Fruit fly (Drosophila melanogaster) whole organism, embryonic: ENCODE measurements around the gene SclA.

ENCODE experiments used
- Adf1 ChIP-seq: fragments of 200-800 bp; sonication (Bioruptor generic); IDR thresholded peaks from 2 replicates; pipeline ENCODE4 v1.3.6; 2022; ENCODE audit warnings: missing biosample characterization, missing genetic modification characterization
- Bdp1 ChIP-seq: fragments of 200-800 bp; sonication (Bioruptor generic); optimal IDR thresholded peaks from 3 replicates; lab custom pipeline; 2016; ENCODE audit warnings: missing biosample characterization, missing genetic modification characterization
- CG10267 ChIP-seq: fragments of 200-800 bp; sonication (Bioruptor generic); optimal IDR thresholded peaks from 2 replicates; lab custom pipeline; 2018; ENCODE audit warnings: missing biosample characterization, mild to moderate bottlenecking, missing genetic modification characterization, moderate library complexity
- CG11696 ChIP-seq: fragments of 200-800 bp; sonication (Bioruptor generic); IDR thresholded peaks from 2 replicates; pipeline ENCODE4 v1.3.6; 2022; ENCODE audit warnings: missing biosample characterization, missing genetic modification characterization
- CG11723 ChIP-seq: fragments of 200-800 bp; sonication (Bioruptor generic); optimal IDR thresholded peaks from 2 replicates; lab custom pipeline; 2017; ENCODE audit warnings: missing biosample characterization, mild to moderate bottlenecking, missing genetic modification characterization
- CG1233 ChIP-seq: fragments of 200-800 bp; sonication (Bioruptor generic); optimal IDR thresholded peaks from 4 replicates; lab custom pipeline; 2018; ENCODE audit warnings: missing biosample characterization, mild to moderate bottlenecking, missing genetic modification characterization
- CG13894 ChIP-seq: fragments of 200-800 bp; sonication (Bioruptor generic); optimal IDR thresholded peaks from 3 replicates; lab custom pipeline; 2018; ENCODE audit warnings: missing biosample characterization, mild to moderate bottlenecking, missing genetic modification characterization, moderate library complexity
- CG2199 ChIP-seq: fragments of 200-800 bp; sonication (Bioruptor generic); IDR thresholded peaks from 3 replicates; pipeline ENCODE4 v1.3.6; 2022; ENCODE audit warnings: missing biosample characterization, missing genetic modification characterization
- CG34422 ChIP-seq: fragments of 200-800 bp; sonication (Bioruptor generic); IDR thresholded peaks from 3 replicates; pipeline ENCODE4 v1.3.6; 2022; ENCODE audit warnings: missing biosample characterization, missing genetic modification characterization
- CG42726 ChIP-seq: fragments of 200-800 bp; sonication (Bioruptor generic); IDR thresholded peaks from 2 replicates; pipeline ENCODE4 v1.3.6; 2022; ENCODE audit warnings: missing biosample characterization, missing genetic modification characterization; ENCODE audit not compliant: partially characterized antibody
- CG4424 ChIP-seq: fragments of 200-800 bp; sonication (Bioruptor generic); optimal IDR thresholded peaks from 3 replicates; lab custom pipeline; 2016; ENCODE audit warnings: missing biosample characterization, missing genetic modification characterization
- CG5180 ChIP-seq: fragments of 200-800 bp; sonication (Bioruptor generic); optimal IDR thresholded peaks from 3 replicates; lab custom pipeline; 2017; ENCODE audit warnings: missing biosample characterization, missing genetic modification characterization, mild to moderate bottlenecking, moderate library complexity, missing genetic modification reagents
- CG7556 ChIP-seq: fragments of 200-800 bp; sonication (Bioruptor generic); optimal IDR thresholded peaks from 2 replicates; lab custom pipeline; 2017; ENCODE audit warnings: missing biosample characterization, mild to moderate bottlenecking, missing genetic modification characterization
- CG7786 ChIP-seq: fragments of 200-800 bp; sonication (Bioruptor generic); optimal IDR thresholded peaks from 2 replicates; lab custom pipeline; 2016; ENCODE audit warnings: missing biosample characterization, missing genetic modification characterization
- D ChIP-seq, 2 experiments: fragments of 200-800 bp in 1 of 2; fragments of >200 bp in 1 of 2; sonication (Bioruptor generic) in 1 of 2; optimal IDR thresholded peaks; 2 replicates in 1 of 2; 3 replicates in 1 of 2; lab custom pipeline; 2017; ENCODE audit warnings: mild to moderate bottlenecking in 1 of 2, missing biosample characterization in 1 of 2, missing genetic modification characterization in 1 of 2, missing genetic modification reagents in 1 of 2
- Dad ChIP-seq: fragments of 200-800 bp; sonication (Bioruptor generic); optimal IDR thresholded peaks from 3 replicates; lab custom pipeline; 2016; ENCODE audit warnings: missing biosample characterization, missing genetic modification characterization
- Dek ChIP-seq: fragments of 200-800 bp; sonication (Bioruptor generic); optimal IDR thresholded peaks from 3 replicates; lab custom pipeline; 2019; ENCODE audit warnings: missing biosample characterization, mild to moderate bottlenecking, missing genetic modification characterization, moderate library complexity
- Fer1 ChIP-seq: fragments of 200-800 bp; sonication (Bioruptor generic); optimal IDR thresholded peaks from 2 replicates; lab custom pipeline; 2017; ENCODE audit warnings: missing biosample characterization, mild to moderate bottlenecking, missing genetic modification characterization
- HHEX ChIP-seq: fragments of 200-800 bp; sonication (Bioruptor generic); optimal IDR thresholded peaks from 3 replicates; lab custom pipeline; 2017; ENCODE audit warnings: missing biosample characterization, mild to moderate bottlenecking, missing genetic modification characterization, missing genetic modification reagents
- Hsf ChIP-seq: fragments of 200-800 bp; sonication (Bioruptor generic); optimal IDR thresholded peaks from 3 replicates; lab custom pipeline; 2016; ENCODE audit warnings: missing biosample characterization, missing genetic modification characterization
- Lhr ChIP-seq: fragments of 200-800 bp; sonication (Bioruptor generic); optimal IDR thresholded peaks from 3 replicates; lab custom pipeline; 2017; ENCODE audit warnings: mild to moderate bottlenecking, missing biosample characterization, missing genetic modification reagents, missing genetic modification characterization
- Meics ChIP-seq: fragments of 200-800 bp; sonication (Bioruptor generic); optimal IDR thresholded peaks from 2 replicates; lab custom pipeline; 2017; ENCODE audit warnings: missing biosample characterization, mild to moderate bottlenecking, missing genetic modification characterization
- Opbp ChIP-seq: fragments of 200-800 bp; sonication (Bioruptor generic); IDR thresholded peaks from 3 replicates; pipeline ENCODE4 v1.3.6; 2022; ENCODE audit warnings: missing biosample characterization, missing genetic modification characterization; ENCODE audit not compliant: partially characterized antibody
- Pdp1 ChIP-seq, 2 experiments: fragments of 200-800 bp; sonication (Bioruptor generic); optimal IDR thresholded peaks; 3 replicates each; lab custom pipeline; 2016; ENCODE audit warnings: missing biosample characterization in 2 of 2, missing genetic modification characterization in 2 of 2, mild to moderate bottlenecking in 1 of 2, moderate library complexity in 1 of 2
- Sry-δ ChIP-seq: fragments of 200-800 bp; sonication (Bioruptor generic); optimal IDR thresholded peaks from 2 replicates; lab custom pipeline; 2016; ENCODE audit warnings: missing biosample characterization, missing genetic modification characterization
- bab2 ChIP-seq: fragments of 200-800 bp; sonication (Bioruptor generic); optimal IDR thresholded peaks from 2 replicates; lab custom pipeline; 2016; ENCODE audit warnings: missing biosample characterization, missing genetic modification characterization
- btn ChIP-seq: fragments of 200-800 bp; sonication (Bioruptor generic); optimal IDR thresholded peaks from 2 replicates; lab custom pipeline; 2016; ENCODE audit warnings: missing biosample characterization, missing genetic modification characterization
- da ChIP-seq: fragments of 200-800 bp; sonication (Bioruptor generic); optimal IDR thresholded peaks from 2 replicates; lab custom pipeline; 2016; ENCODE audit warnings: missing biosample characterization, missing genetic modification characterization
- dpn ChIP-seq, 2 experiments: fragments of 200-800 bp; sonication (Bioruptor generic); optimal IDR thresholded peaks; 3 replicates each; lab custom pipeline; 2016; ENCODE audit warnings: missing biosample characterization in 2 of 2, missing genetic modification characterization in 2 of 2
- exex ChIP-seq: fragments of 200-800 bp; sonication (Bioruptor generic); optimal IDR thresholded peaks from 4 replicates; lab custom pipeline; 2018; ENCODE audit warnings: missing biosample characterization, mild to moderate bottlenecking, missing genetic modification characterization, moderate library complexity
- eyg ChIP-seq: fragments of 200-800 bp; sonication (Bioruptor generic); optimal IDR thresholded peaks from 3 replicates; lab custom pipeline; 2016; ENCODE audit warnings: missing biosample characterization, missing genetic modification characterization
- fu2 ChIP-seq: fragments of 200-800 bp; sonication (Bioruptor generic); optimal IDR thresholded peaks from 2 replicates; lab custom pipeline; 2016; ENCODE audit warnings: missing biosample characterization, missing genetic modification characterization
- gcm ChIP-seq: fragments of 200-800 bp; sonication (Bioruptor generic); optimal IDR thresholded peaks from 2 replicates; lab custom pipeline; 2019; ENCODE audit warnings: missing biosample characterization, mild to moderate bottlenecking, missing genetic modification characterization, moderate library complexity
- gcm2 ChIP-seq: fragments of 200-800 bp; sonication (Bioruptor generic); optimal IDR thresholded peaks from 2 replicates; lab custom pipeline; 2016; ENCODE audit warnings: missing biosample characterization, missing genetic modification characterization
- hkb ChIP-seq, 2 experiments: fragments of 200-800 bp in 1 of 2; fragments of >200 bp in 1 of 2; sonication (Bioruptor generic) in 1 of 2; IDR thresholded peaks in 1 of 2; optimal IDR thresholded peaks in 1 of 2; 2 replicates each; pipeline versions ENCODE4 v1.3.6 to Lab custom; 2017 to 2022; ENCODE audit warnings: missing biosample characterization in 1 of 2, missing genetic modification characterization in 1 of 2
- kay ChIP-seq: fragments of 200-800 bp; sonication (Bioruptor generic); optimal IDR thresholded peaks from 2 replicates; lab custom pipeline; 2016; ENCODE audit warnings: missing biosample characterization, missing genetic modification characterization
- luna ChIP-seq: fragments of 200-800 bp; sonication (Bioruptor generic); optimal IDR thresholded peaks from 2 replicates; lab custom pipeline; 2016; ENCODE audit warnings: missing biosample characterization, missing genetic modification characterization
- maf-S ChIP-seq: fragments of 200-800 bp; sonication (Bioruptor generic); optimal IDR thresholded peaks from 2 replicates; lab custom pipeline; 2016; ENCODE audit warnings: missing biosample characterization, missing genetic modification characterization
- mam ChIP-seq: fragments of 200-800 bp; sonication (Bioruptor generic); optimal IDR thresholded peaks from 3 replicates; lab custom pipeline; 2016; ENCODE audit warnings: missing biosample characterization, missing genetic modification characterization
- nerfin-1 ChIP-seq: fragments of 200-800 bp; sonication (Bioruptor generic); optimal IDR thresholded peaks from 3 replicates; lab custom pipeline; 2019; ENCODE audit warnings: missing biosample characterization, mild to moderate bottlenecking, missing genetic modification characterization, moderate library complexity
- org-1 ChIP-seq: fragments of 200-800 bp; sonication (Bioruptor generic); optimal IDR thresholded peaks from 2 replicates; lab custom pipeline; 2017; ENCODE audit warnings: missing biosample characterization, missing genetic modification characterization
- pan ChIP-seq, 4 experiments: fragments of >200 bp in 3 of 4; fragments of 200-800 bp in 1 of 4; sonication (Bioruptor generic) in 1 of 4; optimal IDR thresholded peaks in 3 of 4; IDR thresholded peaks in 1 of 4; 2 replicates each; pipeline versions ENCODE4 v1.3.6 to Lab custom; 2017 to 2022; ENCODE audit warnings: missing biosample characterization in 2 of 4, missing genetic modification characterization in 2 of 4, mixed read lengths in 1 of 4
- pzg ChIP-seq: fragments of 200-800 bp; sonication (Bioruptor generic); optimal IDR thresholded peaks from 3 replicates; lab custom pipeline; 2018; ENCODE audit warnings: missing biosample characterization, mild to moderate bottlenecking, missing genetic modification characterization, moderate library complexity
- run ChIP-seq: fragments of 200-800 bp; sonication (Bioruptor generic); optimal IDR thresholded peaks from 3 replicates; lab custom pipeline; 2018; ENCODE audit warnings: missing biosample characterization, mild to moderate bottlenecking, missing genetic modification characterization
- salm ChIP-seq: fragments of 200-800 bp; sonication (Bioruptor generic); optimal IDR thresholded peaks from 2 replicates; lab custom pipeline; 2018; ENCODE audit warnings: missing biosample characterization, mild to moderate bottlenecking, missing genetic modification characterization
- schlank ChIP-seq: fragments of 200-800 bp; sonication (Bioruptor generic); optimal IDR thresholded peaks from 2 replicates; lab custom pipeline; 2018; ENCODE audit warnings: missing biosample characterization, mild to moderate bottlenecking, missing genetic modification characterization
- sug ChIP-seq: fragments of 200-800 bp; optimal IDR thresholded peaks from 2 replicates; lab custom pipeline; 2019; ENCODE audit warnings: missing biosample characterization, mild to moderate bottlenecking, missing genetic modification characterization, moderate library complexity
- tup ChIP-seq: fragments of 200-800 bp; sonication (Bioruptor generic); optimal IDR thresholded peaks from 2 replicates; lab custom pipeline; 2016; ENCODE audit warnings: missing biosample characterization, mild to moderate bottlenecking, missing genetic modification characterization, moderate library complexity
- vvl ChIP-seq: fragments of 200-800 bp; sonication (Bioruptor generic); IDR thresholded peaks from 2 replicates; pipeline ENCODE4 v1.3.6; 2022; ENCODE audit warnings: missing biosample characterization, missing genetic modification characterization

SclA gene

dm6 chr2L:16801578-16802152 lies 36.1 kb upstream of the SclA start (continued):
- TF ChIP-seq nerfin-1 (no peak), Opbp (GFP tag; lab: Robert Waterston, UW) (peak; percentile 51; the same call in 1 of the 3 replicates), dpn (GFP tag; optimal IDR thresholded peaks at IDR 0.05; lab: Kevin White, UChicago) (no peak), sug (tag; lab: Kevin White, UChicago) (no peak), tup (GFP tag; lab: Kevin White, UChicago) (no peak), Fer1 (no peak), CG42726 (GFP tag; lab: Robert Waterston, UW) (no peak), schlank (tag; lab: Kevin White, UChicago) (no peak), HHEX (no peak), CG13894 (tag; lab: Kevin White, UChicago) (no peak), vvl (GFP tag; lab: Robert Waterston, UW) (no peak), eyg (no peak), Meics (GFP tag; lab: Kevin White, UChicago) (peak; percentile 100), CG1233 (GFP tag; lab: Kevin White, UChicago) (no peak), mam (GFP tag; lab: Kevin White, UChicago) (no peak), CG2199 (GFP tag; lab: Robert Waterston, UW) (no peak), CG11696 (GFP tag; lab: Robert Waterston, UW) (no peak), org-1 (GFP tag; lab: Kevin White, UChicago) (no peak), salm (tag; lab: Kevin White, UChicago) (peak; percentile 2), da (GFP tag; lab: Kevin White, UChicago) (no peak), gcm (GFP tag; lab: Kevin White, UChicago) (no peak), CG5180 (GFP tag; lab: Kevin White, UChicago) (no peak), bab2 (GFP tag; lab: Kevin White, UChicago) (no peak), CG11723 (GFP tag; lab: Kevin White, UChicago) (no peak), btn (GFP tag; lab: Kevin White, UChicago) (no peak), Hsf (GFP tag; lab: Kevin White, UChicago) (no peak), Dek (tag; lab: Kevin White, UChicago) (no peak), run (no peak), CG10267 (tag; lab: Kevin White, UChicago) (no peak), Lhr (GFP tag; lab: Kevin White, UChicago) (peak; percentile 34), luna (GFP tag; lab: Kevin White, UChicago) (no peak), fu2 (GFP tag; lab: Kevin White, UChicago) (no peak), Adf1 (no peak), hkb (optimal IDR thresholded peaks at IDR 0.05; lab: Kevin White, UChicago) (no peak), hkb (GFP tag; IDR thresholded peaks at IDR 0.05; lab: Robert Waterston, UW) (no peak), Sry-δ (no peak), CG7556 (GFP tag; lab: Kevin White, UChicago) (no peak), pan (optimal IDR thresholded peaks at IDR 0.05; lab: Kevin White, UChicago) (no peak), pan (GFP tag; optimal IDR thresholded peaks at IDR 0.05 in 1 of 2, IDR thresholded peaks at IDR 0.05 in 1 of 2) (no peak), exex (tag; lab: Kevin White, UChicago) (peak; percentile 99), CG4424 (no peak), maf-S (GFP tag; lab: Kevin White, UChicago) (no peak), Bdp1 (no peak), gcm2 (no peak), pzg (GFP tag; lab: Kevin White, UChicago) (peak; percentile 16), kay (GFP tag; lab: Kevin White, UChicago) (no peak), D (optimal IDR thresholded peaks at IDR 0.05; lab: Kevin White, UChicago) (no peak), D (GFP tag; optimal IDR thresholded peaks at IDR 0.05; lab: Kevin White, UChicago) (no peak), Pdp1 (GFP tag; optimal IDR thresholded peaks at IDR 0.05; lab: Kevin White, UChicago) (no peak), CG7786 (GFP tag; lab: Kevin White, UChicago) (no peak), CG34422 (GFP tag; lab: Robert Waterston, UW) (no peak), Dad (GFP tag; lab: Kevin White, UChicago) (no peak)
